Worm (Caenorhabditis elegans) whole organism, young adult: ENCODE measurements around the gene F58D2.5.

ENCODE experiments used
- dpl-1 ChIP-seq: fragments of 150-350 bp; optimal IDR thresholded peaks from 2 replicates; lab custom pipeline; 2014; ENCODE audit warnings: missing biosample characterization, missing genetic modification reagents, missing genetic modification characterization
- rec-8 ChIP-seq, 2 experiments: sonication (generic microtip); optimal IDR thresholded peaks; 2 replicates each; lab custom pipeline; 2016; ENCODE audit warnings: mild to moderate bottlenecking in 2 of 2, missing genetic modification characterization in 2 of 2, missing genetic modification reagents in 2 of 2, missing genotype in 2 of 2, missing biosample characterization in 1 of 2, missing compliant biosample characterization in 1 of 2, moderate library complexity in 1 of 2
- snpc-4 ChIP-seq, 5 experiments: fragments of 150-350 bp in 1 of 5; sonication (generic microtip) in 4 of 5; optimal IDR thresholded peaks; 2 replicates each; lab custom pipeline; 2014 to 2018; ENCODE audit warnings: missing genetic modification characterization in 5 of 5, missing biosample characterization in 3 of 5, antibody characterized with exemption in 2 of 5, mild to moderate bottlenecking in 2 of 5, missing compliant biosample characterization in 2 of 5, missing genotype in 2 of 5, moderate library complexity in 2 of 5, missing genetic modification reagents in 1 of 5
- tbx-9 ChIP-seq: sonication (generic microtip); optimal IDR thresholded peaks from 2 replicates; lab custom pipeline; 2016; ENCODE audit warnings: borderline replicate concordance, missing genetic modification characterization, inconsistent platforms, missing compliant biosample characterization

DNA sequence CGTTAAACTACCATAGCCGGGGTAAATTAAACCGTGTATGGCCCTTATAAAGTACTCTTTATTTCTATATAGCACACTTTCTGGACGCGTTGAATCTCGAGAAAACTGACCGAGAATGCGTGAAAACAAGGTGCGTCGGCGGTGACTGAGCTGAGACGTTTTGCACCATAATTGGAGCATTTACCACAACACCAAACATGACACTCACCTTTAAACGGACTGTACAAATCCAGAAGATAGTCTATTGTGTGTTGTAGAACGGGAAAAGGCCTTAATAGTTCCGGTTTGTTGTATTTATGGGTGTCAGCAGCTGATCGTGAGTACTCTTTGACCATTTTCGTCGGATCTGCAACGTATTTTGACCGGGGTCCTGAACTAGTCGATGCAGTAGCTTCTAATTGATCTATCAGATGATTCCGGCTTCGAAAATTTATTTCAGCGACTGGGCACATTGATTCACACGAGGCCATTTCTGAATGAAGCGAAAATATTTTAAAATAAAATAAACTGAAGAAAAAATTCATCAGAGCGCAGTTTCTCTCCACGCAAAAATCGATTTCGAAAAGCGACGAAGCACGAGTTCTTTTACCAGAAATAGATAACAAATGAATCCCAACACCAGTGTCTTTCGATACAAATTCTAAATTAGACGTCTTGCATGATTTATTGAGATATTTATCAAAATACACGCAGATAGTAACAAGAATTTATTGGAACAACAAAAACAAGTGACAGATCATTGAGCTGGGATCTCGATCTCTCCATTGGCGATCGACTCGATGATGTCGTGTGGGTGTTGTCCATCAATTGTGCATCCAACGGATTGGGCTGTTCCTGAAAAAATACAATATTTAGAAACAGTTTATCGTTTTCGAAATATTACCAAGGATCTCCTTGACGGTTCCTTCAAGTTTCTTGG is 46.1 kb upstream of the F58D2.5 start, which contains the start of gene tag-115:
- TF ChIP-seq tbx-9 (tag; lab: Kevin White, UChicago) (no peak), dpl-1 (GFP tag; lab: Kevin White, UChicago) (no peak), snpc-4 (GFP tag; optimal IDR thresholded peaks at IDR 0.05; lab: Kevin White, UChicago) (peak; percentile 83), snpc-4 (tag; optimal IDR thresholded peaks at IDR 0.05; lab: Kevin White, UChicago) (peak in 3 of 4 experiments; percentile 56 to 69 (median 64)), rec-8 (tag; optimal IDR thresholded peaks at IDR 0.05; lab: Kevin White, UChicago) (peak; percentile 20)
